Worm (Caenorhabditis elegans) whole organism, L3 larva: ENCODE results near the gene ctl-3.

Source experiments
- ceh-28 ChIP-seq: fragments of 150-350 bp; optimal IDR thresholded peaks from 2 replicates; lab custom pipeline; 2014; ENCODE audit warnings: missing biosample characterization, missing genetic modification reagents, missing genetic modification characterization
- lin-39 ChIP-seq: fragments of 150-350 bp; optimal IDR thresholded peaks from 2 replicates; lab custom pipeline; 2018; ENCODE audit warnings: missing biosample characterization, missing genetic modification reagents, missing genetic modification characterization

DNA sequence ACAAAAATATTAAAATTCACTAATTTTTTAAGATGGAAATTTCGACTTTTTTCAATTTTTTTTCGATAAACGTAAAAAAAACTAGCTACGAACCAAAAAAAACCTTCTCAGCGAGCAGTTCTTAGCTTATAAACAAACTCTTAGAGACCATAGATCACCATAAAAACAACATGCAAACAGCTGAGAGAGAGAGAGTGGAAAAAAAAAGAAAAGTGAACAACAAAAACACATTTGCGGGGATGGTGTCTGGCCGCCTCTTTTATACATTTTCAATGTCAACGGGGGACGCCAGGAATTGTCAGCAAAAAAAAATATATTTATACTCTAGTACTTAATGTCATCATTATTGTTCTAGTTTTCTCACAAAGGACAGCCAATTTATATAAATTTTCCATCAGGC, 958 bp upstream of the ctl-3 start:
- no peak for TF ChIP-seq ceh-28
- TF ChIP-seq lin-39 = no peak
